Worm (Caenorhabditis elegans): ENCODE measurements around the gene F35B3.3.

DNA sequence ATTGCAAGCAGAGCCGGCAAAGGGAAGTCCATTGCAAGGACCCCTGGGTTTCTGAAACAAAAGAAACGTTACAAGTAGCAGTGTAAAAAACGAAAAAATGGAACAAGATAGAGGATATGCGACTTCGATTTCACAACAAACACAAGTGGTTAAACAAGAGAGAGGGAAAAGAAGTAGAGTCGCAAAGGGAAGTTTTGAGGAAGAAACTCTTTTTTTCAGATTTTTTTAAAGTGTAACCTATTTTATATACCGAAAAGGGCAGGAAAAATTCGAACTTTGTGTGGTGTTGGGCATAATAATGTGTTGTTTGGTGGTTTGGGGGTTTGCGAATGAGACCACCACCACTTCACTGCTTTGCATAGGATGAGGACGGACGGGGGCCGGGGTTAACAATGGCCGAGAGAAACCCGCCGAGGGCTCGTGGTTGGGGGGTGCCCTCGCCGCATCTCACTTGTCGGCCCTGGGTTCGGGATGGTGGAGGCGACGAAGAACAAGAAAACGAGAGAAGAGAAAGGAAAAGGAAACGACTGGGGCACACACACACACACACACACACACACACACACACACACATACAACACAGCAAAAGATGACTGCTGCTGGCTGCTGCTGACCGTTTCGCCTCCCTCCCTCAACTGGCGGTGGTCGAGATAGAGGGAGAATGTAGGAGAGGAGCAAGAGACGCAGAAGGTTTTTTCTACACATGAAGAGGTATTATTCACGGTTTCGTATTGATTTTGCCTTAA is 17.1 kb downstream of the F35B3.3 start, which contains the start of gene ptrn-1:
- peak; percentile 71 for TF ChIP-seq ztf-11 (tag; optimal IDR thresholded peaks at IDR 0.05)
- peak; percentile 53 for TF ChIP-seq mep-1 (tag; optimal IDR thresholded peaks at IDR 0.05)
- TF ChIP-seq lsy-2 (tag; optimal IDR thresholded peaks at IDR 0.05), result no peak
- TF ChIP-seq snpc-4 (tag; optimal IDR thresholded peaks at IDR 0.05), result no peak
- peak; percentile 59 for TF ChIP-seq unc-62 (GFP tag; optimal IDR thresholded peaks at IDR 0.05)
- peak; percentile 79 for TF ChIP-seq drap-1 (GFP tag; optimal IDR thresholded peaks at IDR 0.05)
- no peak for TF ChIP-seq elt-3 (tag; optimal IDR thresholded peaks at IDR 0.05)
- TF ChIP-seq nhr-12 (tag; optimal IDR thresholded peaks at IDR 0.05), result no peak
- TF ChIP-seq unc-120 (tag; optimal IDR thresholded peaks at IDR 0.05; ENCODE audit: poor library complexity, severe bottlenecking), result peak; percentile 73
